Worm (Caenorhabditis elegans): Measurements from ENCODE around the gene srd-18.

DNA sequence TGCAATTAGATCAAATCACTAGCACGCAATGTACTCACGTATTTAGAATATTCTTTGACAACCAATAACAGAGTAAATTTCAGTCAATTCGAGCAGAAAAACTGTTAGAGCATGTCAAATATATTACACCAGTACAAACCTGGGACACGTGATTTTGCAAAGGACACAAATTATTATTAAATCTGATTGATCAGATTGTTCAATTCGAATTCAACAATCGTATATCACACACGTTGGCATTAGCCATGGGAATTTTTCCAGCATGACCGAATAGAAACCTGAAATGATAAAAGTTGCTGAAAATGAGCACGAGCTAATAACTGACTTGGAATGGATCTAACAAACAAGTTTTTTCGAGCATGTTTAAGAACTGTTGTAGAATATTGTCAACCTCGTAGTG is 3.6 kb downstream of the srd-18 start, which contains the start of gene srv-9:
- no peak for TF ChIP-seq lin-15B (tag; optimal IDR thresholded peaks at IDR 0.05)
- TF ChIP-seq zag-1 (tag; optimal IDR thresholded peaks at IDR 0.05): no peak
- TF ChIP-seq unc-62 (GFP tag; optimal IDR thresholded peaks at IDR 0.05): no peak
- no peak for TF ChIP-seq unc-39 (tag; optimal IDR thresholded peaks at IDR 0.05)
- TF ChIP-seq lin-39 (tag; optimal IDR thresholded peaks at IDR 0.05): no peak
- no peak for TF ChIP-seq nhr-11 (tag; optimal IDR thresholded peaks at IDR 0.05)

All from whole organism, L3 larva.